Fruit fly (Drosophila melanogaster) whole organism, embryonic: Measurements from ENCODE around the gene CG13144.

ENCODE experiments used
- Antp ChIP-seq: fragments of 200-800 bp; sonication (Bioruptor generic); optimal IDR thresholded peaks from 3 replicates; lab custom pipeline; 2016; ENCODE audit warnings: missing biosample characterization, missing genetic modification characterization
- B-H2 ChIP-seq: fragments of 200-800 bp; sonication (Bioruptor generic); optimal IDR thresholded peaks from 2 replicates; lab custom pipeline; 2018; ENCODE audit warnings: missing biosample characterization, mild to moderate bottlenecking, missing genetic modification characterization
- Bdp1 ChIP-seq: fragments of 200-800 bp; sonication (Bioruptor generic); optimal IDR thresholded peaks from 3 replicates; lab custom pipeline; 2016; ENCODE audit warnings: missing biosample characterization, missing genetic modification characterization
- CG11695 ChIP-seq: fragments of 200-800 bp; sonication (Bioruptor generic); IDR thresholded peaks from 3 replicates; pipeline ENCODE4 v1.3.6; 2022; ENCODE audit warnings: missing biosample characterization, missing genetic modification characterization
- CG13894 ChIP-seq: fragments of 200-800 bp; sonication (Bioruptor generic); optimal IDR thresholded peaks from 3 replicates; lab custom pipeline; 2018; ENCODE audit warnings: missing biosample characterization, mild to moderate bottlenecking, missing genetic modification characterization, moderate library complexity
- CG14965 ChIP-seq: fragments of 200-800 bp; sonication (Bioruptor generic); optimal IDR thresholded peaks from 2 replicates; lab custom pipeline; 2016; ENCODE audit warnings: missing biosample characterization, missing genetic modification characterization, borderline replicate concordance
- CG1529 ChIP-seq: fragments of 200-800 bp; sonication (Bioruptor generic); optimal IDR thresholded peaks from 3 replicates; lab custom pipeline; 2018; ENCODE audit warnings: missing biosample characterization, missing genetic modification characterization
- CG15514 ChIP-seq: fragments of 200-800 bp; sonication (Bioruptor generic); optimal IDR thresholded peaks from 3 replicates; lab custom pipeline; 2017; ENCODE audit warnings: missing biosample characterization, missing genetic modification characterization, mild to moderate bottlenecking, moderate library complexity, missing genetic modification reagents
- CG17186 ChIP-seq: fragments of 200-800 bp; sonication (Bioruptor generic); optimal IDR thresholded peaks from 3 replicates; lab custom pipeline; 2017; ENCODE audit warnings: missing biosample characterization, missing genetic modification reagents, missing genetic modification characterization
- CG17328 ChIP-seq: fragments of 200-800 bp; sonication (Bioruptor generic); IDR thresholded peaks from 2 replicates; pipeline ENCODE4 v1.3.6; 2022; ENCODE audit warnings: missing biosample characterization, missing genetic modification characterization
- CG18599 ChIP-seq: fragments of 200-800 bp; sonication (Bioruptor generic); optimal IDR thresholded peaks from 3 replicates; lab custom pipeline; 2017; ENCODE audit warnings: missing biosample characterization, missing genetic modification characterization, mild to moderate bottlenecking, moderate library complexity, missing genetic modification reagents
- CG18619 ChIP-seq: fragments of 200-800 bp; sonication (Bioruptor generic); optimal IDR thresholded peaks from 3 replicates; lab custom pipeline; 2017; ENCODE audit warnings: missing biosample characterization, mild to moderate bottlenecking, missing genetic modification characterization
- CG2875 ChIP-seq: fragments of 200-800 bp; sonication (Bioruptor generic); optimal IDR thresholded peaks from 2 replicates; lab custom pipeline; 2017; ENCODE audit warnings: missing biosample characterization, mild to moderate bottlenecking, missing genetic modification characterization, missing genetic modification reagents
- CG6654 ChIP-seq: fragments of 200-800 bp; sonication (Bioruptor generic); optimal IDR thresholded peaks from 2 replicates; lab custom pipeline; 2017; ENCODE audit warnings: missing biosample characterization, mild to moderate bottlenecking, missing genetic modification characterization
- CG7372 ChIP-seq: fragments of 200-800 bp; sonication (Bioruptor generic); IDR thresholded peaks from 2 replicates; pipeline ENCODE4 v1.3.6; 2022; ENCODE audit warnings: missing biosample characterization, missing genetic modification characterization
- CG9609 ChIP-seq: fragments of 200-800 bp; sonication (Bioruptor generic); optimal IDR thresholded peaks from 3 replicates; lab custom pipeline; 2016; ENCODE audit warnings: missing biosample characterization, missing genetic modification characterization
- CG9727 ChIP-seq: fragments of 200-800 bp; sonication (Bioruptor generic); optimal IDR thresholded peaks from 3 replicates; lab custom pipeline; 2017; ENCODE audit warnings: missing biosample characterization, mild to moderate bottlenecking, missing genetic modification characterization
- D19B ChIP-seq: fragments of 200-800 bp; sonication (Bioruptor generic); optimal IDR thresholded peaks from 2 replicates; lab custom pipeline; 2017; ENCODE audit warnings: missing biosample characterization, mild to moderate bottlenecking, missing genetic modification characterization
- Gsc ChIP-seq: fragments of 200-800 bp; sonication (Bioruptor generic); IDR thresholded peaks from 2 replicates; pipeline ENCODE4 v1.3.6; 2022; ENCODE audit warnings: missing biosample characterization, missing genetic modification characterization
- HmgD ChIP-seq: fragments of 200-800 bp; sonication (Bioruptor generic); optimal IDR thresholded peaks from 3 replicates; lab custom pipeline; 2016; ENCODE audit warnings: missing biosample characterization, missing genetic modification characterization
- MTF-1 ChIP-seq: fragments of 200-800 bp; sonication (Bioruptor generic); optimal IDR thresholded peaks from 2 replicates; lab custom pipeline; 2018; ENCODE audit warnings: missing biosample characterization, mild to moderate bottlenecking, missing genetic modification characterization, borderline replicate concordance
- Max ChIP-seq: fragments of 200-800 bp; sonication (Bioruptor generic); optimal IDR thresholded peaks from 2 replicates; lab custom pipeline; 2016; ENCODE audit warnings: missing biosample characterization, mild to moderate bottlenecking, missing genetic modification characterization
- Med ChIP-seq: fragments of 200-800 bp; sonication (Bioruptor generic); peaks from one replicate; lab custom pipeline; 2016; ENCODE audit warnings: missing biosample characterization, missing genetic modification characterization, mild to moderate bottlenecking, inconsistent platforms, moderate library complexity
- Nf-YA ChIP-seq: fragments of 200-800 bp; sonication (Bioruptor generic); IDR thresholded peaks from 2 replicates; pipeline ENCODE4 v1.3.6; 2022; ENCODE audit warnings: missing biosample characterization, missing genetic modification characterization
- Opbp ChIP-seq: fragments of 200-800 bp; sonication (Bioruptor generic); IDR thresholded peaks from 3 replicates; pipeline ENCODE4 v1.3.6; 2022; ENCODE audit warnings: missing biosample characterization, missing genetic modification characterization; ENCODE audit not compliant: partially characterized antibody
- Side ChIP-seq: fragments of 200-800 bp; sonication (Bioruptor generic); optimal IDR thresholded peaks from 2 replicates; lab custom pipeline; 2016; ENCODE audit warnings: missing biosample characterization, missing genetic modification characterization
- Spps ChIP-seq: fragments of 200-800 bp; sonication (Bioruptor generic); optimal IDR thresholded peaks from 2 replicates; lab custom pipeline; 2018; ENCODE audit warnings: missing biosample characterization, mild to moderate bottlenecking, missing genetic modification characterization
- Taf1 ChIP-seq: fragments of 200-800 bp; sonication (Bioruptor generic); IDR thresholded peaks from 2 replicates; pipeline ENCODE4 v1.3.6; 2022; ENCODE audit warnings: missing biosample characterization, missing genetic modification characterization
- ap ChIP-seq: fragments of 200-800 bp; sonication (Bioruptor generic); IDR thresholded peaks from 2 replicates; pipeline ENCODE4 v1.3.6; 2022; ENCODE audit warnings: missing biosample characterization, missing genetic modification characterization
- ara ChIP-seq: fragments of 200-800 bp; sonication (Bioruptor generic); IDR thresholded peaks from 2 replicates; pipeline ENCODE4 v1.3.6; 2022; ENCODE audit warnings: missing biosample characterization, missing genetic modification characterization
- az2 ChIP-seq: fragments of 200-800 bp; sonication (Bioruptor generic); optimal IDR thresholded peaks from 3 replicates; lab custom pipeline; 2016; ENCODE audit warnings: missing biosample characterization, missing genetic modification characterization
- ci ChIP-seq: fragments of 200-800 bp; sonication (Bioruptor generic); IDR thresholded peaks from 3 replicates; pipeline ENCODE4 v1.3.6; 2022; ENCODE audit warnings: missing biosample characterization, missing genetic modification characterization
- crc ChIP-seq: fragments of 200-800 bp; sonication (Bioruptor generic); optimal IDR thresholded peaks from 2 replicates; lab custom pipeline; 2016; ENCODE audit warnings: missing biosample characterization, missing genetic modification characterization
- crol ChIP-seq: fragments of 200-800 bp; sonication (Bioruptor generic); IDR thresholded peaks from 2 replicates; pipeline ENCODE4 v1.3.6; 2022; ENCODE audit warnings: missing biosample characterization, missing genetic modification characterization
- dimm ChIP-seq: fragments of 200-800 bp; sonication (Bioruptor generic); IDR thresholded peaks from 2 replicates; pipeline ENCODE4 v1.3.6; 2022; ENCODE audit warnings: missing biosample characterization, missing genetic modification characterization
- disco-r ChIP-seq: fragments of 200-800 bp; sonication (Bioruptor generic); optimal IDR thresholded peaks from 2 replicates; lab custom pipeline; 2016; ENCODE audit warnings: missing biosample characterization, missing genetic modification characterization
- dmrt11E ChIP-seq: fragments of 200-800 bp; sonication (Bioruptor generic); optimal IDR thresholded peaks from 3 replicates; lab custom pipeline; 2018; ENCODE audit warnings: missing biosample characterization, mild to moderate bottlenecking, missing genetic modification characterization, moderate library complexity
- exex ChIP-seq: fragments of 200-800 bp; sonication (Bioruptor generic); optimal IDR thresholded peaks from 4 replicates; lab custom pipeline; 2018; ENCODE audit warnings: missing biosample characterization, mild to moderate bottlenecking, missing genetic modification characterization, moderate library complexity
- fru ChIP-seq: fragments of >200 bp; optimal IDR thresholded peaks from 2 replicates; lab custom pipeline; 2017
- gsb ChIP-seq: fragments of 200-800 bp; sonication (Bioruptor generic); IDR thresholded peaks from 2 replicates; pipeline ENCODE4 v1.3.6; 2022; ENCODE audit warnings: missing biosample characterization, missing genetic modification characterization
- jumu ChIP-seq: fragments of 200-800 bp; sonication (Bioruptor generic); optimal IDR thresholded peaks from 3 replicates; lab custom pipeline; 2016; ENCODE audit warnings: missing biosample characterization, missing genetic modification characterization
- kay ChIP-seq: fragments of 200-800 bp; sonication (Bioruptor generic); optimal IDR thresholded peaks from 2 replicates; lab custom pipeline; 2016; ENCODE audit warnings: missing biosample characterization, missing genetic modification characterization
- knrl ChIP-seq: fragments of 200-800 bp; sonication (Bioruptor generic); IDR thresholded peaks from 3 replicates; pipeline ENCODE4 v1.3.6; 2022; ENCODE audit warnings: missing biosample characterization, missing genetic modification characterization; ENCODE audit not compliant: partially characterized antibody
- lab ChIP-seq: fragments of 200-800 bp; sonication (Bioruptor generic); optimal IDR thresholded peaks from 3 replicates; lab custom pipeline; 2017; ENCODE audit warnings: missing biosample characterization, missing genetic modification characterization, mild to moderate bottlenecking, moderate library complexity, missing genetic modification reagents
- pfk ChIP-seq: fragments of 200-800 bp; sonication (Bioruptor generic); optimal IDR thresholded peaks from 2 replicates; lab custom pipeline; 2018; ENCODE audit warnings: missing biosample characterization, mild to moderate bottlenecking, missing genetic modification characterization, moderate library complexity
- pros ChIP-seq: fragments of 200-800 bp; sonication (Bioruptor generic); optimal IDR thresholded peaks from 3 replicates; lab custom pipeline; 2019; ENCODE audit warnings: missing biosample characterization, mild to moderate bottlenecking, missing genetic modification characterization, moderate library complexity
- psq ChIP-seq: fragments of 200-800 bp; sonication (Bioruptor generic); optimal IDR thresholded peaks from 2 replicates; lab custom pipeline; 2017; ENCODE audit warnings: missing biosample characterization, missing genetic modification characterization
- shn ChIP-seq: fragments of 200-800 bp; sonication (Bioruptor generic); optimal IDR thresholded peaks from 3 replicates; lab custom pipeline; 2016; ENCODE audit warnings: missing biosample characterization, missing genetic modification characterization
- sr ChIP-seq: fragments of 200-800 bp; sonication (Bioruptor generic); IDR thresholded peaks from 3 replicates; pipeline ENCODE4 v1.3.6; 2022; ENCODE audit warnings: missing biosample characterization, missing genetic modification characterization
- ttk ChIP-seq: fragments of 200-800 bp; sonication (Bioruptor generic); IDR thresholded peaks from 2 replicates; pipeline ENCODE4 v2.1.2; 2022; ENCODE audit warnings: missing biosample characterization, missing genetic modification characterization
- wdn ChIP-seq: fragments of 200-800 bp; sonication (Bioruptor generic); IDR thresholded peaks from 2 replicates; pipeline ENCODE4 v1.3.6; 2022; ENCODE audit warnings: missing biosample characterization, missing genetic modification characterization

Gene CG13144

dm6 chr2L:10522174-10522893 lies 31.1 kb upstream of the CG13144 start (continued):
- peak; percentile 88 for TF ChIP-seq D19B (GFP tag; lab: Kevin White, UChicago)
- no peak for TF ChIP-seq Bdp1 (GFP tag; lab: Kevin White, UChicago)
- peak; percentile 74 for TF ChIP-seq lab (GFP tag; lab: Kevin White, UChicago)
- TF ChIP-seq psq (GFP tag; lab: Kevin White, UChicago), result no peak
- TF ChIP-seq CG1529, result peak; percentile 13
- peak; percentile 61 for TF ChIP-seq ara (GFP tag; lab: Robert Waterston, UW)
- no peak for TF ChIP-seq pros (GFP tag; lab: Kevin White, UChicago)
- TF ChIP-seq Antp, result no peak
- TF ChIP-seq ci, result no peak
- no peak for TF ChIP-seq MTF-1
- TF ChIP-seq Med, result no peak
- no peak for TF ChIP-seq Opbp (GFP tag; lab: Robert Waterston, UW)
- peak; percentile 59 for TF ChIP-seq CG18619 (GFP tag; lab: Kevin White, UChicago)
- TF ChIP-seq Taf1 (GFP tag; lab: Robert Waterston, UW), result no peak
- TF ChIP-seq B-H2, result no peak
- no peak for TF ChIP-seq disco-r (GFP tag; lab: Kevin White, UChicago)
- TF ChIP-seq dimm (GFP tag; lab: Robert Waterston, UW), result no peak
- no peak for TF ChIP-seq CG9609
- TF ChIP-seq HmgD (GFP tag; lab: Kevin White, UChicago), result no peak
- no peak for TF ChIP-seq kay (GFP tag; lab: Kevin White, UChicago)
- TF ChIP-seq jumu (GFP tag; lab: Kevin White, UChicago), result no peak
- TF ChIP-seq gsb (GFP tag; lab: Robert Waterston, UW), result peak; percentile 48
- TF ChIP-seq ttk (GFP tag; lab: Robert Waterston, UW), result peak; percentile 68
- TF ChIP-seq CG2875 (GFP tag; lab: Kevin White, UChicago), result peak; percentile 9
- TF ChIP-seq crc (GFP tag; lab: Kevin White, UChicago), result no peak
- no peak for TF ChIP-seq shn (GFP tag; lab: Kevin White, UChicago)
- TF ChIP-seq Gsc (GFP tag; lab: Robert Waterston, UW), result no peak
- TF ChIP-seq Side, result no peak
- no peak for TF ChIP-seq fru
- peak; percentile 74 for TF ChIP-seq CG18599 (GFP tag; lab: Kevin White, UChicago)
- peak; percentile 37; the same call in 1 of the 2 replicates for TF ChIP-seq CG17328
- no peak for TF ChIP-seq exex (tag; lab: Kevin White, UChicago)
- no peak for TF ChIP-seq knrl (GFP tag; lab: Robert Waterston, UW)
- no peak for TF ChIP-seq CG14965 (GFP tag; lab: Kevin White, UChicago)
- TF ChIP-seq Nf-YA (GFP tag; lab: Robert Waterston, UW), result no peak
- TF ChIP-seq CG9727 (GFP tag; lab: Kevin White, UChicago), result peak; percentile 77
- TF ChIP-seq sr (GFP tag; lab: Robert Waterston, UW), result peak; percentile 92
- no peak for TF ChIP-seq wdn
- peak; percentile 74 for TF ChIP-seq crol (GFP tag; lab: Robert Waterston, UW)
- TF ChIP-seq Spps (tag; lab: Kevin White, UChicago), result no peak
- TF ChIP-seq dmrt11E (tag; lab: Kevin White, UChicago), result no peak
- no peak for TF ChIP-seq Max (GFP tag; lab: Kevin White, UChicago)
- TF ChIP-seq CG11695 (GFP tag; lab: Robert Waterston, UW), result peak; percentile 45; the same call in 1 of the 3 replicates
- TF ChIP-seq pfk (GFP tag; lab: Kevin White, UChicago), result no peak
- no peak for TF ChIP-seq CG6654
- peak; percentile 33 for TF ChIP-seq CG15514 (GFP tag; lab: Kevin White, UChicago)
- no peak for TF ChIP-seq ap (GFP tag; lab: Robert Waterston, UW)
- 0 out of 2 replicates have a peak, but pooled peaks have one; percentile 30 for TF ChIP-seq CG7372 (GFP tag; lab: Robert Waterston, UW)
- TF ChIP-seq CG17186 (GFP tag; lab: Kevin White, UChicago), result no peak
- TF ChIP-seq CG13894, result no peak
- TF ChIP-seq az2 (GFP tag; lab: Kevin White, UChicago), result peak; percentile 48
